Worm (Caenorhabditis elegans): ENCODE measurements around the gene C48B4.12.

ce11 chrIII:9559381-9559881 is 37.7 kb upstream of the C48B4.12 start, which contains the start of gene C48B4.7:
- TF ChIP-seq lsy-2 (tag; optimal IDR thresholded peaks at IDR 0.05) (no peak), elt-3 (tag; optimal IDR thresholded peaks at IDR 0.05) (no peak), blmp-1 (tag; optimal IDR thresholded peaks at IDR 0.05) (no peak), tbx-8 (GFP tag; optimal IDR thresholded peaks at IDR 0.05) (no peak), bed-3 (GFP tag; optimal IDR thresholded peaks at IDR 0.05) (no peak), nhr-28 (tag; optimal IDR thresholded peaks at IDR 0.05) (no peak), unc-39 (tag; optimal IDR thresholded peaks at IDR 0.05) (no peak), sptf-1 (tag; optimal IDR thresholded peaks at IDR 0.05) (no peak)

Data from whole organism, mixed stage, embryonic.